Worm (Caenorhabditis elegans) whole organism, L2 larva: Measurements from ENCODE around the gene dhcr-24.

ENCODE experiments used
- C34F6.9 ChIP-seq: fragments of 150-350 bp; optimal IDR thresholded peaks from 2 replicates; lab custom pipeline; 2014; ENCODE audit warnings: missing biosample characterization, missing genetic modification characterization
- F13H6.1 ChIP-seq: sonication (generic microtip); optimal IDR thresholded peaks from 2 replicates; lab custom pipeline; 2016; ENCODE audit warnings: missing genetic modification characterization, missing compliant biosample characterization
- R02D3.7 ChIP-seq: fragments of 150-350 bp; optimal IDR thresholded peaks from 2 replicates; lab custom pipeline; 2014; ENCODE audit warnings: missing biosample characterization, missing genetic modification characterization
- Y55F3AM.14 ChIP-seq: fragments of 200-800 bp; sonication (Bioruptor generic); optimal IDR thresholded peaks from 2 replicates; lab custom pipeline; 2018; ENCODE audit warnings: mild to moderate bottlenecking, missing genetic modification characterization, missing compliant biosample characterization
- aly-2 ChIP-seq: fragments of 150-350 bp; optimal IDR thresholded peaks from 2 replicates; lab custom pipeline; 2014; ENCODE audit warnings: missing biosample characterization, missing genetic modification characterization
- ama-1 ChIP-seq: fragments of 150-350 bp; optimal IDR thresholded peaks from 2 replicates; lab custom pipeline; 2018; ENCODE audit warnings: inconsistent platforms
- blmp-1 ChIP-seq: sonication (generic microtip); optimal IDR thresholded peaks from 2 replicates; lab custom pipeline; 2017; ENCODE audit warnings: missing genetic modification characterization, mild to moderate bottlenecking, missing compliant biosample characterization, antibody characterized with exemption, moderate library complexity; ENCODE audit not compliant: insufficient read depth
- ceh-82 ChIP-seq: fragments of 150-350 bp; optimal IDR thresholded peaks from 2 replicates; lab custom pipeline; 2014; ENCODE audit warnings: missing biosample characterization, missing genetic modification characterization
- dmd-4 ChIP-seq: sonication (generic microtip); optimal IDR thresholded peaks from 2 replicates; lab custom pipeline; 2017; ENCODE audit warnings: missing biosample characterization, missing genetic modification characterization
- elt-1 ChIP-seq: fragments of 150-350 bp; optimal IDR thresholded peaks from 2 replicates; lab custom pipeline; 2014; ENCODE audit warnings: missing biosample characterization, missing genetic modification characterization
- elt-3 ChIP-seq: sonication (generic microtip); optimal IDR thresholded peaks from 2 replicates; lab custom pipeline; 2017; ENCODE audit warnings: missing biosample characterization, missing genetic modification characterization
- fos-1 ChIP-seq: fragments of 150-350 bp; optimal IDR thresholded peaks from 2 replicates; lab custom pipeline; 2014; ENCODE audit warnings: missing biosample characterization, missing genetic modification characterization
- gmeb-1 ChIP-seq: fragments of 150-350 bp; optimal IDR thresholded peaks from 2 replicates; lab custom pipeline; 2014; ENCODE audit warnings: missing biosample characterization, missing genetic modification characterization
- lin-13 ChIP-seq: fragments of 150-350 bp; optimal IDR thresholded peaks from 2 replicates; lab custom pipeline; 2014; ENCODE audit warnings: missing biosample characterization, missing genetic modification reagents, missing genetic modification characterization
- lin-39 ChIP-seq: fragments of 150-350 bp; optimal IDR thresholded peaks from 2 replicates; lab custom pipeline; 2014; ENCODE audit warnings: missing biosample characterization, missing genetic modification reagents, missing genetic modification characterization
- lsy-2 ChIP-seq, 2 experiments: fragments of 150-350 bp in 1 of 2; sonication (generic microtip) in 1 of 2; optimal IDR thresholded peaks; 2 replicates each; lab custom pipeline; 2014 to 2017; ENCODE audit warnings: missing biosample characterization in 2 of 2, missing genetic modification characterization in 2 of 2
- mab-5 ChIP-seq: fragments of 150-350 bp; optimal IDR thresholded peaks from 2 replicates; lab custom pipeline; 2014; ENCODE audit warnings: missing biosample characterization, missing genetic modification characterization
- nhr-11 ChIP-seq: fragments of 150-350 bp; optimal IDR thresholded peaks from 2 replicates; lab custom pipeline; 2014; ENCODE audit warnings: missing biosample characterization, missing genetic modification characterization
- nhr-12 ChIP-seq: fragments of 150-350 bp; optimal IDR thresholded peaks from 2 replicates; lab custom pipeline; 2014; ENCODE audit warnings: missing biosample characterization, missing genetic modification characterization
- nhr-129 ChIP-seq: fragments of 150-350 bp; optimal IDR thresholded peaks from 2 replicates; lab custom pipeline; 2014; ENCODE audit warnings: missing biosample characterization, missing genetic modification characterization
- nhr-21 ChIP-seq: fragments of 150-350 bp; optimal IDR thresholded peaks from 2 replicates; lab custom pipeline; 2014; ENCODE audit warnings: missing biosample characterization, missing genetic modification characterization
- nhr-23 ChIP-seq: fragments of 150-350 bp; optimal IDR thresholded peaks from 2 replicates; lab custom pipeline; 2014; ENCODE audit warnings: missing biosample characterization, missing genetic modification reagents, missing genetic modification characterization
- nhr-25 ChIP-seq: fragments of 150-350 bp; sonication (generic microtip); optimal IDR thresholded peaks from 3 replicates; lab custom pipeline; 2014; ENCODE audit warnings: missing biosample characterization, missing genetic modification characterization
- sma-3 ChIP-seq: sonication (generic microtip); optimal IDR thresholded peaks from 2 replicates; lab custom pipeline; 2016; ENCODE audit warnings: missing genetic modification reagents, missing genetic modification characterization, missing compliant biosample characterization
- sma-9 ChIP-seq, 2 experiments: fragments of 150-350 bp in 1 of 2; sonication (generic microtip) in 1 of 2; optimal IDR thresholded peaks; 2 replicates each; lab custom pipeline; 2014 to 2016; ENCODE audit warnings: missing genetic modification characterization in 2 of 2, mild to moderate bottlenecking in 1 of 2, missing biosample characterization in 1 of 2, missing compliant biosample characterization in 1 of 2, missing genetic modification reagents in 1 of 2, moderate library complexity in 1 of 2
- unc-55 ChIP-seq: fragments of 150-350 bp; sonication (generic microtip); optimal IDR thresholded peaks from 3 replicates; lab custom pipeline; 2014; ENCODE audit warnings: missing biosample characterization, missing genetic modification reagents, missing genetic modification characterization
- unc-62 ChIP-seq: fragments of 150-350 bp; optimal IDR thresholded peaks from 2 replicates; lab custom pipeline; 2014; ENCODE audit warnings: missing biosample characterization, missing genetic modification reagents, missing genetic modification characterization
- ztf-1 ChIP-seq: fragments of 200-800 bp; sonication (Bioruptor generic); conservative IDR thresholded peaks from 2 replicates; pipeline ENCODE4 v1.3.6; 2022; ENCODE audit warnings: missing genetic modification characterization, missing compliant biosample characterization
- ztf-11 ChIP-seq: sonication (generic microtip); optimal IDR thresholded peaks from 2 replicates; lab custom pipeline; 2017; ENCODE audit warnings: missing biosample characterization, missing genetic modification characterization
- ztf-4 ChIP-seq: fragments of 150-350 bp; optimal IDR thresholded peaks from 2 replicates; lab custom pipeline; 2014; ENCODE audit warnings: missing biosample characterization, missing genetic modification characterization

dhcr-24 gene

DNA sequence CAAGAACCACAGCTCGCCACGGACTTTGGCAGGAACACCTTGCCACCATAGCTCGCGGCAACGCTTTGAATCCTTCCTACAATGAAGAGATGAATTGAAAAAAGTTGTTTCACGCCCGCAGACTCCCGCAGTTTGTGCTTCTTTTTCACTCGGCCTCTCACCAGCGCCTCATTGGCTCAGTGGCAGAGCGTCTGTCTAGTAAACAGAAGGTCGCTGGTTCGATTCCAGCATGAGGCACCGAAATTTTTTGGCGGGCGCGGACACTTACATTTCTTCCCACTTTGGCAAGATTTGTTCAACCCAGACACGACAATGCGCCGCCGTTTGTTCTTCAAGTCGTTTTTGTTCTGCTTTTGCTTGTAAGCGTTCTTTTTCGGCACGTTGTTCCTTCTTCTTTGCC, 36.1 kb downstream of the dhcr-24 start:
- TF ChIP-seq unc-55 (peak; percentile 4), lin-13 (GFP tag; lab: Kevin White, UChicago) (peak; percentile 9), lsy-2 (tag; optimal IDR thresholded peaks at IDR 0.05; lab: Kevin White, UChicago) (peak in 1 of 2 experiments; percentile 9), nhr-129 (tag; lab: Kevin White, UChicago) (peak; percentile 39), sma-3 (GFP tag; lab: Kevin White, UChicago) (peak; percentile 28), R02D3.7 (tag; lab: Kevin White, UChicago) (no peak), gmeb-1 (tag; lab: Kevin White, UChicago) (no peak), F13H6.1 (tag; lab: Kevin White, UChicago) (peak; percentile 55), sma-9 (GFP tag; optimal IDR thresholded peaks at IDR 0.05; lab: Kevin White, UChicago) (peak; percentile 53), sma-9 (tag; optimal IDR thresholded peaks at IDR 0.05; lab: Kevin White, UChicago) (no peak), nhr-25 (tag; lab: Kevin White, UChicago) (no peak)

DNA sequence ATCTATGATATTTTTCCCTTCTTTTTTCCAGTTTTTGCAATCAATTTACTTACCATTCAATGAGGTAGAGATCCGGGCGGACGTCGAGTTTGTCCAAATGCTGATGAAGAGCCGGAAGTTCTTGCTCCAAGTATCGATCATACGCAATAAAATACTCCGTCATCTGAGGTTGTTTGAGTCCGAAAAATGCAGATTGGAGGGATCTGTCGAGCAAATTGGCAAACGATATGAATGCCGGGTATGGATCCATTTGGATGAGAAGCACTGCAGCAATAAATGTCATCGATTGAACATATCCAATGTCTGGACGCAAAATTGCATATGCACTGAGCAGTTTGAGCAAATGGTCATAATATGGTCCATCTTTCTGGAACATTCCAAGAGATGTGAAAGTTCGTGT, 36.8 kb downstream of the dhcr-24 start:
- TF ChIP-seq nhr-21 (tag; lab: Kevin White, UChicago) (no peak), C34F6.9 (no peak), ztf-1 (GFP tag; lab: Robert Waterston, UW) (no peak), lin-13 (GFP tag; lab: Kevin White, UChicago) (no peak), mab-5 (tag; lab: Kevin White, UChicago) (no peak), aly-2 (tag; lab: Kevin White, UChicago) (no peak), ztf-4 (tag; lab: Kevin White, UChicago) (no peak), nhr-25 (tag; lab: Kevin White, UChicago) (no peak), sma-9 (GFP tag; optimal IDR thresholded peaks at IDR 0.05; lab: Kevin White, UChicago) (no peak), sma-9 (tag; optimal IDR thresholded peaks at IDR 0.05; lab: Kevin White, UChicago) (no peak), elt-3 (no peak), Y55F3AM.14 (GFP tag; lab: Kevin White, UChicago) (no peak), blmp-1 (tag; lab: Kevin White, UChicago) (no peak), fos-1 (no peak), elt-1 (tag; lab: Kevin White, UChicago) (no peak), dmd-4 (tag; lab: Kevin White, UChicago) (no peak), ceh-82 (tag; lab: Kevin White, UChicago) (no peak), nhr-23 (tag; lab: Kevin White, UChicago) (no peak)

DNA sequence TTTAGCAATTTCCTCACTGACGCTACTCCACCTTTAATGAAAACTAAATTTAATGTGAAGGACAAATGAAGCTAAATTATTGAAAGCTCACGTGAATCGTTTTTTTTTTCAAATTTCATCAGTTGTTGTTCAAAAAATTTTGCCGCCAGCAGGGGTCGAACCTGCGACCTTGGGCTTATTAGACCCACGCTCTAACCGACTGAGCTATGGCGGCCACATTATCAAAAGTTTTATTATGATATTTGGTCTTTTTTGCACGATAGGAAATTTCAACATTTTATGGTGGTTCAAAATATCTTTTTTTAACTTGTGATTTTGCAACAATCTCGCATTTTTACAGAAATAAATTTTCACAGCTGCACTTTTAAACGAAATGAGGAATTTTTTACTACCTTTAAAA, 37.9 kb downstream of the dhcr-24 start:
- TF ChIP-seq sma-9 (GFP tag; optimal IDR thresholded peaks at IDR 0.05; lab: Kevin White, UChicago) (no peak), sma-9 (tag; optimal IDR thresholded peaks at IDR 0.05; lab: Kevin White, UChicago) (no peak), lin-39 (tag; lab: Kevin White, UChicago) (no peak)
- TF ChIP-seq, all 48 proteins: peak for 0

DNA sequence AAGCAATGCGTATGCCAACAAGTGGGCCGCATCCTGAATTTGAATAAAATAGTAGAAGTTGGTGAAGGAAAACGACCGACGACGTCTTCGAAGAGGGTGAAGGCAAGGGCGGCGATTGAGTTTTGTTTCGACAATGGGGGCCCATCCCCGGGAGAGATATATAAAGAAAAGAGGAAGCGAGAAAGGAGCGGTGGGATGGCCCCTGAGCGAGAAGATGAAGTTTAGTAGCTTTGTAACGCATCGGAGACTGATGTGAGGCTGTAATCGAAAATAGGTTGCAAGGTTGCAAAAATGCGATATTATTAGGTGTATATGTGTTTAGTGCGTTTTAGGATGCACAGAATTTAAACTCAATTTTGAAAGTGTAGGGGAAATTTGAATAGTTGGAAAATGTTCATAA, 41.3 kb downstream of the dhcr-24 start:
- no peak for TF ChIP-seq lin-13 (GFP tag; lab: Kevin White, UChicago)
- TF ChIP-seq nhr-25 (tag; lab: Kevin White, UChicago) = no peak
- no peak for TF ChIP-seq Y55F3AM.14 (GFP tag; lab: Kevin White, UChicago)
- no peak for TF ChIP-seq nhr-11

DNA sequence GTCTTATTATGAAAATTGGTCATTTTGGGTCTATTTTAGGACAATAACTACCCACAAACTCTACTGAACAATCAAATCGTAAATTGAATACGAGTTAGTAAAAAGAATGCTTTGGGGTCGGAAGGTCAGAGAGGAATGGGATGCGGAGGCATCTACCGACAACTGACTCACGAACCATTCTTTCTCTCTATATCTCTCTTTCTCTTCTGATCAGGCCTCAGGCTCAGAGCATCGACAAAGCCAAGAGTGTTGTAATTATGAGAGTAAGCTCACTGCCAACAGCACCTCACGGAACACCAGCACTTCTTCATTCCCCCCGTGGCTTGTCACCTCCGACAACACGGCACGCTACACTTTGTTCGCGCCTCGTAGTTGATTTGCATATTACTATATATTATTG, 43.5 kb downstream of the dhcr-24 start:
- TF ChIP-seq lin-13 (GFP tag; lab: Kevin White, UChicago) = no peak

DNA sequence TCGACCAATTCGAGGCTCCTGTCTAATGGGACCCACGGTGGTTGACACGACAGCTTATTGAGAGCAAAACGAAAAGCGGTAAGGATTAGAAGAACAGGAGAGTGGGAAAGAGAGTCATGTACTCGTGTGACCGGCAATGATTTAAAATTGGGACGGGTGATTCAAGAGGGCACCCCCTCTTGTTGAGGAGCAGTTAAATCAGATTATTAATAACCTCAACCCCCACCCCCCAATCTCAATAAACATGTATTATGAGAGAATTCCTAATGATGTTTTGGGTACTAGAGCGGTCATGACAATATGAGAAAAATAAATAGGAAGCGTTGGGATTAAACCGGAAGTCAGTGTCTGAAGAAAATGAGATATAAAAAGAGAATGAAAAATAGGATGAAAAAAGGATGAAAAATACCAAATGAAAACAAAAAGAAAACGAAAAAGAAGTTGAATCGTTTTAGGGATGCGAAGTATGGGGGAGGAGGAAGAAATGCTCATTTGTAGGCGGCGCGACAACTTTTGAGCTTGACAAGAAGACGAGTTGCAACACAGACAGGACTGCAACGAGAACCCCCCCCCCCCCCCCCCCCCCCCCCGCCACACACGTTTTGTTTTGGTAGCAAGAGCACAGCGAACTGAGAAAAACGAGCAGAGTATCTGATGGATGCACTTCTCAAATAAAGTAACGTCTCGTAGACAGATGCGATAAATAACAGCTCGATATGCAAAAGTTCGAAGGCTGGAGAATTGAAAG, 46.8 kb downstream of the dhcr-24 start:
- TF ChIP-seq nhr-129 (tag; lab: Kevin White, UChicago) = no peak
- TF ChIP-seq unc-55 = peak; percentile 13

DNA sequence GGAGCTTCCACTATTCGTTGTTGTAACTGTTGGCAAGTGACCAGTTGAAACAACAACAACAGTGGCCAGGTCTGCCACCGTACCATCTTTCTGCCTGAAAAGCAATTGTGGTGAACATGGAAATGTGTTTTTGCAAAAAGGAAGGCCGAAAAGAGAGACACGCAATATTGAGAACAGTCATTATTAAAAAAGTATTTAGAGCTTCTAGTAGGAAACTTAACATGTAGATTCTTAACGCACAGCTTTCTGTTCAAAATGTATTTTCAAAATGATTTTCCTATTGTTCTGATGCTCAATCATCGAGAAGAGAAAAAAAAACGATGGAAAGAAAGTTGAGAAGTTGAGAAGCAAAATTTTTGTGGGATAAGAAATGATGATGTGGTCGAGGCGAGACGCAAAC, 48.7 kb downstream of the dhcr-24 start, which contains the start of gene syg-1:
Gene syg-1 (minus strand): TSS at position 101 of the 400 bp plus-strand sequence.
- TF ChIP-seq lin-13 (GFP tag; lab: Kevin White, UChicago) = no peak
- no peak for TF ChIP-seq ztf-11 (tag; lab: Kevin White, UChicago)
- TF ChIP-seq mab-5 (tag; lab: Kevin White, UChicago) = no peak
- TF ChIP-seq ama-1 (lab: Kevin White, UChicago) = no peak
- no peak for TF ChIP-seq nhr-12 (tag; lab: Kevin White, UChicago)
- TF ChIP-seq unc-62 (GFP tag; lab: Kevin White, UChicago) = no peak
- no peak for TF ChIP-seq ceh-82 (tag; lab: Kevin White, UChicago)
- TF ChIP-seq elt-3 = no peak
- no peak for TF ChIP-seq nhr-11
